Fruit fly (Drosophila melanogaster) whole organism, embryonic: Measurements from ENCODE around the gene VhaAC39-1.
A peak's percentile ranks its signal among the peaks of the same experiment; 100 is the strongest.

Experiments
- Awh ChIP-seq: fragments of 200-800 bp; sonication (Bioruptor generic); IDR thresholded peaks from 2 replicates; pipeline ENCODE4, ENCODE4 v1.3.6; 2022; ENCODE audit warnings: missing biosample characterization, missing genetic modification characterization
- CG10959 ChIP-seq: fragments of 200-800 bp; sonication (Bioruptor generic); IDR thresholded peaks from 2 replicates; pipeline ENCODE4 v1.3.6; 2022; ENCODE audit warnings: missing biosample characterization, missing genetic modification characterization
- CG12391 ChIP-seq: fragments of 200-800 bp; sonication (Bioruptor generic); optimal IDR thresholded peaks from 3 replicates; lab custom pipeline; 2018; ENCODE audit warnings: missing biosample characterization, mild to moderate bottlenecking, missing genetic modification characterization, moderate library complexity
- CG13287 ChIP-seq: fragments of 200-800 bp; sonication (Bioruptor generic); IDR thresholded peaks from 2 replicates; pipeline ENCODE4 v1.3.6; 2022; ENCODE audit warnings: missing biosample characterization, missing genetic modification characterization; ENCODE audit not compliant: partially characterized antibody
- CG13894 ChIP-seq: fragments of 200-800 bp; sonication (Bioruptor generic); optimal IDR thresholded peaks from 3 replicates; lab custom pipeline; 2018; ENCODE audit warnings: missing biosample characterization, mild to moderate bottlenecking, missing genetic modification characterization, moderate library complexity
- CG15011 ChIP-seq: fragments of 200-800 bp; sonication (Bioruptor generic); optimal IDR thresholded peaks from 3 replicates; lab custom pipeline; 2018; ENCODE audit warnings: missing biosample characterization, mild to moderate bottlenecking, missing genetic modification characterization
- CG15073 ChIP-seq: fragments of 200-800 bp; sonication (Bioruptor generic); optimal IDR thresholded peaks from 2 replicates; lab custom pipeline; 2016; ENCODE audit warnings: missing biosample characterization, missing genetic modification characterization
- CG15269 ChIP-seq: fragments of 200-800 bp; sonication (Bioruptor generic); optimal IDR thresholded peaks from 2 replicates; lab custom pipeline; 2018; ENCODE audit warnings: missing biosample characterization, mild to moderate bottlenecking, missing genetic modification characterization, moderate library complexity
- CG15696 ChIP-seq: fragments of 200-800 bp; sonication (Bioruptor generic); optimal IDR thresholded peaks from 2 replicates; lab custom pipeline; 2019; ENCODE audit warnings: missing biosample characterization, mild to moderate bottlenecking, missing genetic modification characterization, moderate library complexity
- CG17829 ChIP-seq: fragments of 200-800 bp; optimal IDR thresholded peaks from 2 replicates; lab custom pipeline; 2019; ENCODE audit warnings: missing biosample characterization, mild to moderate bottlenecking, missing genetic modification characterization, moderate library complexity
- CG18619 ChIP-seq: fragments of 200-800 bp; sonication (Bioruptor generic); optimal IDR thresholded peaks from 3 replicates; lab custom pipeline; 2017; ENCODE audit warnings: missing biosample characterization, mild to moderate bottlenecking, missing genetic modification characterization
- CG2199 ChIP-seq: fragments of 200-800 bp; sonication (Bioruptor generic); IDR thresholded peaks from 3 replicates; pipeline ENCODE4 v1.3.6; 2022; ENCODE audit warnings: missing biosample characterization, missing genetic modification characterization
- CG30403 ChIP-seq: fragments of 200-800 bp; sonication (Bioruptor generic); optimal IDR thresholded peaks from 3 replicates; lab custom pipeline; 2016; ENCODE audit warnings: missing biosample characterization, missing genetic modification characterization
- CG4360 ChIP-seq: fragments of 200-800 bp; sonication (Bioruptor generic); IDR thresholded peaks from 2 replicates; pipeline ENCODE4 v1.3.6; 2022; ENCODE audit warnings: missing biosample characterization, missing genetic modification characterization
- CG7786 ChIP-seq: fragments of 200-800 bp; sonication (Bioruptor generic); optimal IDR thresholded peaks from 2 replicates; lab custom pipeline; 2016; ENCODE audit warnings: missing biosample characterization, missing genetic modification characterization
- CG9215 ChIP-seq: fragments of 200-800 bp; sonication (Bioruptor generic); IDR thresholded peaks from 2 replicates; pipeline ENCODE4 v1.3.6; 2022; ENCODE audit warnings: missing biosample characterization, missing genetic modification characterization
- Dp ChIP-seq: fragments of 200-800 bp; sonication (Bioruptor generic); optimal IDR thresholded peaks from 2 replicates; lab custom pipeline; 2018; ENCODE audit warnings: missing biosample characterization, mild to moderate bottlenecking, missing genetic modification characterization, moderate library complexity
- Ets65A ChIP-seq: fragments of 200-800 bp; sonication (Bioruptor generic); peaks from one replicate; lab custom pipeline; 2016; ENCODE audit warnings: missing biosample characterization, missing genetic modification characterization
- Jarid2 ChIP-seq: fragments of 200-800 bp; sonication (Bioruptor generic); optimal IDR thresholded peaks from 3 replicates; lab custom pipeline; 2017; ENCODE audit warnings: mild to moderate bottlenecking, missing biosample characterization, missing genetic modification reagents, missing genetic modification characterization
- Med ChIP-seq: fragments of 200-800 bp; sonication (Bioruptor generic); peaks from one replicate; lab custom pipeline; 2016; ENCODE audit warnings: missing biosample characterization, missing genetic modification characterization, mild to moderate bottlenecking, inconsistent platforms, moderate library complexity
- Meics ChIP-seq: fragments of 200-800 bp; sonication (Bioruptor generic); optimal IDR thresholded peaks from 2 replicates; lab custom pipeline; 2017; ENCODE audit warnings: missing biosample characterization, mild to moderate bottlenecking, missing genetic modification characterization
- Trl ChIP-seq, 3 experiments: fragments of >200 bp in 2 of 3; fragments of 200-800 bp in 1 of 3; sonication (Bioruptor generic) in 1 of 3; optimal IDR thresholded peaks; 2 replicates in 1 of 3; 3 replicates in 2 of 3; lab custom pipeline; 2016 to 2017; ENCODE audit warnings: missing biosample characterization in 1 of 3, missing genetic modification characterization in 1 of 3
- Xrp1 ChIP-seq: fragments of 200-800 bp; sonication (Bioruptor generic); IDR thresholded peaks from 2 replicates; pipeline ENCODE4 v1.3.6; 2022; ENCODE audit warnings: missing biosample characterization, missing genetic modification characterization
- ato ChIP-seq: fragments of 200-800 bp; sonication (Bioruptor generic); IDR thresholded peaks from 2 replicates; pipeline ENCODE4 v1.3.6; 2022; ENCODE audit warnings: missing biosample characterization, missing genetic modification characterization; ENCODE audit not compliant: partially characterized antibody
- az2 ChIP-seq: fragments of 200-800 bp; sonication (Bioruptor generic); optimal IDR thresholded peaks from 3 replicates; lab custom pipeline; 2016; ENCODE audit warnings: missing biosample characterization, missing genetic modification characterization
- bbx ChIP-seq: fragments of 200-800 bp; sonication (Bioruptor generic); IDR thresholded peaks from 2 replicates; pipeline ENCODE4 v1.3.6; 2022; ENCODE audit warnings: missing biosample characterization, missing genetic modification characterization; ENCODE audit not compliant: partially characterized antibody
- cg ChIP-seq: fragments of 200-800 bp; sonication (Bioruptor generic); optimal IDR thresholded peaks from 3 replicates; lab custom pipeline; 2019; ENCODE audit warnings: missing biosample characterization, mild to moderate bottlenecking, missing genetic modification characterization, moderate library complexity
- chinmo ChIP-seq: fragments of 200-800 bp; sonication (Bioruptor generic); IDR thresholded peaks from 4 replicates; pipeline ENCODE4 v1.3.6; 2022; ENCODE audit warnings: missing biosample characterization, missing genetic modification characterization; ENCODE audit not compliant: partially characterized antibody
- chm ChIP-seq: fragments of 200-800 bp; sonication (Bioruptor generic); IDR thresholded peaks from 2 replicates; pipeline ENCODE4 v1.3.6; 2022; ENCODE audit warnings: missing biosample characterization, missing genetic modification characterization
- ci ChIP-seq: fragments of 200-800 bp; sonication (Bioruptor generic); IDR thresholded peaks from 3 replicates; pipeline ENCODE4 v1.3.6; 2022; ENCODE audit warnings: missing biosample characterization, missing genetic modification characterization
- dpn ChIP-seq, 2 experiments: fragments of 200-800 bp; sonication (Bioruptor generic); optimal IDR thresholded peaks; 3 replicates each; lab custom pipeline; 2016; ENCODE audit warnings: missing biosample characterization in 2 of 2, missing genetic modification characterization in 2 of 2
- dysf ChIP-seq: fragments of 200-800 bp; sonication (Bioruptor generic); IDR thresholded peaks from 3 replicates; pipeline ENCODE4 v1.3.6; 2022; ENCODE audit warnings: missing biosample characterization, missing genetic modification characterization
- eve ChIP-seq, 2 experiments: fragments of >200 bp; optimal IDR thresholded peaks; 2 replicates each; lab custom pipeline; 2017; ENCODE audit warnings: missing biosample characterization in 2 of 2, missing genetic modification characterization in 2 of 2
- grn ChIP-seq: fragments of 200-800 bp; sonication (Bioruptor generic); optimal IDR thresholded peaks from 3 replicates; lab custom pipeline; 2017; ENCODE audit warnings: missing biosample characterization, missing genetic modification characterization
- gsb ChIP-seq: fragments of 200-800 bp; sonication (Bioruptor generic); IDR thresholded peaks from 2 replicates; pipeline ENCODE4 v1.3.6; 2022; ENCODE audit warnings: missing biosample characterization, missing genetic modification characterization
- jigr1 ChIP-seq: fragments of 200-800 bp; sonication (Bioruptor generic); IDR thresholded peaks from 3 replicates; pipeline ENCODE4 v1.3.6; 2022; ENCODE audit warnings: missing biosample characterization, missing genetic modification characterization
- jing ChIP-seq: fragments of 200-800 bp; sonication (Bioruptor generic); optimal IDR thresholded peaks from 2 replicates; lab custom pipeline; 2018; ENCODE audit warnings: missing biosample characterization, mild to moderate bottlenecking, missing genetic modification characterization
- phol ChIP-seq: fragments of 200-800 bp; sonication (Bioruptor generic); optimal IDR thresholded peaks from 3 replicates; lab custom pipeline; 2018; ENCODE audit warnings: missing biosample characterization, mild to moderate bottlenecking, missing genetic modification characterization, moderate library complexity
- pita ChIP-seq: fragments of 200-800 bp; sonication (Bioruptor generic); optimal IDR thresholded peaks from 2 replicates; lab custom pipeline; 2017; ENCODE audit warnings: missing biosample characterization, mild to moderate bottlenecking, missing genetic modification characterization
- prd ChIP-seq, 3 experiments: fragments of >200 bp in 2 of 3; fragments of 200-800 bp in 1 of 3; sonication (Bioruptor generic) in 1 of 3; optimal IDR thresholded peaks in 2 of 3; IDR thresholded peaks in 1 of 3; 2 replicates in 2 of 3; 3 replicates in 1 of 3; pipeline versions ENCODE4 v1.3.6 to Lab custom; 2017 to 2022; ENCODE audit warnings: missing biosample characterization in 1 of 3, missing genetic modification characterization in 1 of 3
- sd ChIP-seq: fragments of 200-800 bp; sonication (Bioruptor generic); optimal IDR thresholded peaks from 3 replicates; lab custom pipeline; 2018; ENCODE audit warnings: missing biosample characterization, mild to moderate bottlenecking, missing genetic modification characterization, moderate library complexity
- sens ChIP-seq: fragments of 200-800 bp; sonication (Bioruptor generic); peaks from one replicate; lab custom pipeline; 2016; ENCODE audit warnings: missing biosample characterization, missing genetic modification characterization
- sqz ChIP-seq: fragments of 200-800 bp; sonication (Bioruptor generic); optimal IDR thresholded peaks from 3 replicates; lab custom pipeline; 2018; ENCODE audit warnings: missing biosample characterization, mild to moderate bottlenecking, missing genetic modification characterization
- trh ChIP-seq: fragments of 200-800 bp; sonication (Bioruptor generic); optimal IDR thresholded peaks from 2 replicates; lab custom pipeline; 2016; ENCODE audit warnings: missing biosample characterization, missing genetic modification characterization
- tup ChIP-seq: fragments of 200-800 bp; sonication (Bioruptor generic); optimal IDR thresholded peaks from 2 replicates; lab custom pipeline; 2016; ENCODE audit warnings: missing biosample characterization, mild to moderate bottlenecking, missing genetic modification characterization, moderate library complexity
- twi ChIP-seq: fragments of 200-800 bp; optimal IDR thresholded peaks from 2 replicates; lab custom pipeline; 2019; ENCODE audit warnings: missing biosample characterization, mild to moderate bottlenecking, missing genetic modification characterization, moderate library complexity
- vvl ChIP-seq: fragments of 200-800 bp; sonication (Bioruptor generic); IDR thresholded peaks from 2 replicates; pipeline ENCODE4 v1.3.6; 2022; ENCODE audit warnings: missing biosample characterization, missing genetic modification characterization
- zen ChIP-seq: fragments of 200-800 bp; sonication (Bioruptor generic); optimal IDR thresholded peaks from 3 replicates; lab custom pipeline; 2018; ENCODE audit warnings: missing biosample characterization, mild to moderate bottlenecking, missing genetic modification characterization, moderate library complexity
- zf30C ChIP-seq: fragments of 200-800 bp; sonication (Bioruptor generic); optimal IDR thresholded peaks from 3 replicates; lab custom pipeline; 2018; ENCODE audit warnings: missing biosample characterization, mild to moderate bottlenecking, missing genetic modification characterization

The VhaAC39-1 gene

dm6 chrX:3835764-3836342, 44.7 kb upstream of the VhaAC39-1 start:
- TF ChIP-seq CG13894 (tag; lab: Kevin White, UChicago) (no peak), CG4360 (GFP tag; lab: Robert Waterston, UW) (peak; percentile 30; the same call in 1 of the 2 replicates), az2 (no peak), CG2199 (GFP tag; lab: Robert Waterston, UW) (0 out of 3 replicates have a peak, but pooled peaks have one; percentile 29), cg (peak; percentile 19), chinmo (0 out of 4 replicates have a peak, but pooled peaks have one; percentile 8), Trl (optimal IDR thresholded peaks at IDR 0.05; lab: Kevin White, UChicago) (peak in 1 of 2 experiments; percentile 39), Trl (GFP tag; optimal IDR thresholded peaks at IDR 0.05; lab: Kevin White, UChicago) (no peak), bbx (GFP tag; lab: Robert Waterston, UW) (0 out of 2 replicates have a peak, but pooled peaks have one; percentile 29), ci (GFP tag; lab: Robert Waterston, UW) (0 out of 3 replicates have a peak, but pooled peaks have one; percentile 22), CG9215 (GFP tag; lab: Robert Waterston, UW) (no peak), tup (GFP tag; lab: Kevin White, UChicago) (no peak), vvl (GFP tag; lab: Robert Waterston, UW) (0 out of 2 replicates have a peak, but pooled peaks have one; percentile 16), sqz (peak; percentile 65), dpn (GFP tag; optimal IDR thresholded peaks at IDR 0.05; lab: Kevin White, UChicago) (no peak), gsb (GFP tag; lab: Robert Waterston, UW) (no peak), Jarid2 (GFP tag; lab: Kevin White, UChicago) (peak; percentile 76), Med (GFP tag; lab: Kevin White, UChicago) (peak; percentile 26), CG13287 (no peak), CG30403 (GFP tag; lab: Kevin White, UChicago) (no peak), CG15269 (tag; lab: Kevin White, UChicago) (no peak), pita (GFP tag; lab: Kevin White, UChicago) (peak; percentile 4), chm (GFP tag; lab: Robert Waterston, UW) (peak; percentile 47; the same call in 1 of the 2 replicates), CG7786 (GFP tag; lab: Kevin White, UChicago) (no peak), dysf (GFP tag; lab: Robert Waterston, UW) (no peak), jigr1 (GFP tag; lab: Robert Waterston, UW) (no peak), Dp (GFP tag; lab: Kevin White, UChicago) (peak; percentile 2), CG15073 (GFP tag; lab: Kevin White, UChicago) (no peak), eve (GFP tag; optimal IDR thresholded peaks at IDR 0.05; lab: Kevin White, UChicago) (no peak), Awh (GFP tag; lab: Robert Waterston, UW) (no peak), sens (peak; percentile 22), trh (GFP tag; lab: Kevin White, UChicago) (no peak), zf30C (GFP tag; lab: Kevin White, UChicago) (peak; percentile 9), Meics (GFP tag; lab: Kevin White, UChicago) (no peak)

- TF ChIP-seq grn (GFP tag; lab: Kevin White, UChicago) (peak; percentile 39), sd (tag; lab: Kevin White, UChicago) (no peak), prd (optimal IDR thresholded peaks at IDR 0.05; lab: Kevin White, UChicago) (no peak), prd (GFP tag; IDR thresholded peaks at IDR 0.05; lab: Robert Waterston, UW) (peak; percentile 58; the same call in 2 of the 3 replicates), Xrp1 (GFP tag; lab: Robert Waterston, UW) (0 out of 2 replicates have a peak, but pooled peaks have one; percentile 16), CG17829 (tag; lab: Kevin White, UChicago) (peak; percentile 1), CG12391 (no peak), zen (tag; lab: Kevin White, UChicago) (peak; percentile 30), jing (GFP tag; lab: Kevin White, UChicago) (no peak), Ets65A (GFP tag; lab: Kevin White, UChicago) (peak; percentile 51), CG15011 (GFP tag; lab: Kevin White, UChicago) (no peak), CG15696 (tag; lab: Kevin White, UChicago) (peak; percentile 3), CG18619 (GFP tag; lab: Kevin White, UChicago) (no peak), twi (peak; percentile 38), CG10959 (GFP tag; lab: Robert Waterston, UW) (peak; percentile 35; the same call in 1 of the 2 replicates), ato (GFP tag; lab: Robert Waterston, UW) (no peak), phol (peak; percentile 6)
Measured at dm6 chrX:3837628-3838027, 42.9 kb upstream of the VhaAC39-1 start.
